Worm (Caenorhabditis elegans) whole organism, L4/young adult: ENCODE data around the gene acp-4.

Experiments
- dao-5 ChIP-seq: sonication (generic microtip); optimal IDR thresholded peaks from 2 replicates; lab custom pipeline; 2016; ENCODE audit warnings: missing genotype, missing genetic modification characterization, moderate library complexity, missing compliant biosample characterization
- him-1 ChIP-seq: sonication (generic microtip); optimal IDR thresholded peaks from 2 replicates; lab custom pipeline; 2016; ENCODE audit warnings: missing genotype, missing genetic modification reagents, missing genetic modification characterization, missing compliant biosample characterization

ce11 chrII:8437035-8437434, 2.1 kb upstream of the acp-4 start, which contains the start of gene acp-3:
- TF ChIP-seq him-1 (tag; lab: Kevin White, UChicago) (no peak), dao-5 (no peak)
